Fruit fly (Drosophila melanogaster) whole organism, pupa: ENCODE measurements around the gene CG4009.

ENCODE experiments used
- CG10348 ChIP-seq: fragments of 200-800 bp; sonication (Bioruptor generic); IDR thresholded peaks from 2 replicates; pipeline ENCODE4 v1.3.6; 2022; ENCODE audit warnings: missing biosample characterization, missing genetic modification characterization
- CG13204 ChIP-seq: fragments of 200-800 bp; sonication (Bioruptor generic); optimal IDR thresholded peaks from 2 replicates; lab custom pipeline; 2018; ENCODE audit warnings: missing biosample characterization, mild to moderate bottlenecking, missing genetic modification characterization, moderate library complexity
- CG15710 ChIP-seq: fragments of 200-800 bp; sonication (Bioruptor generic); optimal IDR thresholded peaks from 2 replicates; lab custom pipeline; 2018; ENCODE audit warnings: missing biosample characterization, mild to moderate bottlenecking, missing genetic modification characterization, moderate library complexity
- CG17806 ChIP-seq: fragments of 200-800 bp; sonication (Bioruptor generic); optimal IDR thresholded peaks from 2 replicates; lab custom pipeline; 2018; ENCODE audit warnings: missing biosample characterization, mild to moderate bottlenecking, missing genetic modification characterization, moderate library complexity
- CG4496 ChIP-seq: fragments of 200-800 bp; sonication (Bioruptor generic); IDR thresholded peaks from 3 replicates; pipeline ENCODE4 v1.3.6; 2022; ENCODE audit warnings: missing biosample characterization, missing genetic modification characterization
- CG8301 ChIP-seq: fragments of 200-800 bp; sonication (Bioruptor generic); optimal IDR thresholded peaks from 2 replicates; lab custom pipeline; 2018; ENCODE audit warnings: missing biosample characterization, mild to moderate bottlenecking, missing genetic modification characterization
- Ets98B ChIP-seq: fragments of 200-800 bp; sonication (Bioruptor generic); IDR thresholded peaks from 2 replicates; pipeline ENCODE4 v1.3.6; 2022; ENCODE audit warnings: missing biosample characterization, missing genetic modification characterization
- Pif1A ChIP-seq: fragments of 200-800 bp; sonication (Bioruptor generic); optimal IDR thresholded peaks from 3 replicates; lab custom pipeline; 2016; ENCODE audit warnings: missing biosample characterization, missing genetic modification characterization
- fd96Ca ChIP-seq: fragments of 200-800 bp; sonication (Bioruptor generic); IDR thresholded peaks from 3 replicates; pipeline ENCODE4 v1.3.6; 2022; ENCODE audit warnings: missing biosample characterization, missing genetic modification characterization
- rn ChIP-seq: fragments of 200-800 bp; sonication (Bioruptor generic); IDR thresholded peaks from 2 replicates; pipeline ENCODE4 v1.3.6; 2022; ENCODE audit warnings: missing biosample characterization, missing genetic modification characterization

- TF ChIP-seq Pif1A (GFP tag; lab: Kevin White, UChicago): no peak
- TF ChIP-seq CG13204 (GFP tag; lab: Kevin White, UChicago): no peak
- no peak for TF ChIP-seq CG4496 (GFP tag; lab: Robert Waterston, UW)
- no peak for TF ChIP-seq CG8301 (tag; lab: Kevin White, UChicago)
- no peak for TF ChIP-seq rn
- no peak for TF ChIP-seq fd96Ca (GFP tag; lab: Robert Waterston, UW)
- no peak for TF ChIP-seq CG15710 (tag; lab: Kevin White, UChicago)
- TF ChIP-seq CG17806 (tag; lab: Kevin White, UChicago): no peak
- no peak for TF ChIP-seq Ets98B
- no peak for TF ChIP-seq CG10348 (GFP tag; lab: Robert Waterston, UW)
These were observed 27.2 kb downstream of the CG4009 start for dm6 chr3R:17008675-17009022.
